Worm (Caenorhabditis elegans) whole organism, late embryonic: Measurements from ENCODE around the gene nhr-163.

ENCODE experiments used
- ama-1 ChIP-seq: fragments of 150-350 bp; optimal IDR thresholded peaks from 2 replicates; lab custom pipeline; 2014
- ceh-14 ChIP-seq: sonication (generic microtip); optimal IDR thresholded peaks from 2 replicates; lab custom pipeline; 2016; ENCODE audit warnings: missing genotype, missing genetic modification characterization, missing compliant biosample characterization
- ceh-9 ChIP-seq: sonication (generic microtip); optimal IDR thresholded peaks from 2 replicates; lab custom pipeline; 2016; ENCODE audit warnings: mild to moderate bottlenecking, missing genetic modification characterization, inconsistent platforms, missing compliant biosample characterization
- elt-4 ChIP-seq: sonication (generic microtip); optimal IDR thresholded peaks from 2 replicates; lab custom pipeline; 2016; ENCODE audit warnings: missing genetic modification characterization, missing compliant biosample characterization
- lim-6 ChIP-seq: sonication (generic microtip); optimal IDR thresholded peaks from 2 replicates; lab custom pipeline; 2016; ENCODE audit warnings: missing genetic modification characterization, missing compliant biosample characterization
- madf-2 ChIP-seq: sonication (generic microtip); optimal IDR thresholded peaks from 2 replicates; lab custom pipeline; 2017; ENCODE audit warnings: missing genetic modification characterization, missing compliant biosample characterization
- nhr-11 ChIP-seq: fragments of 150-350 bp; optimal IDR thresholded peaks from 2 replicates; lab custom pipeline; 2014; ENCODE audit warnings: missing biosample characterization, missing genetic modification characterization
- pqm-1 ChIP-seq: sonication (generic microtip); optimal IDR thresholded peaks from 2 replicates; lab custom pipeline; 2016; ENCODE audit warnings: missing genetic modification characterization, missing compliant biosample characterization
- syd-9 ChIP-seq: sonication (generic microtip); optimal IDR thresholded peaks from 2 replicates; lab custom pipeline; 2016; ENCODE audit warnings: mild to moderate bottlenecking, missing genetic modification characterization, moderate library complexity, missing compliant biosample characterization
- tbx-2 ChIP-seq: sonication (generic microtip); optimal IDR thresholded peaks from 2 replicates; lab custom pipeline; 2016; ENCODE audit warnings: missing genetic modification characterization, missing compliant biosample characterization
- ztf-16 ChIP-seq: sonication (generic microtip); optimal IDR thresholded peaks from 2 replicates; lab custom pipeline; 2017; ENCODE audit warnings: missing genetic modification characterization, missing compliant biosample characterization

DNA sequence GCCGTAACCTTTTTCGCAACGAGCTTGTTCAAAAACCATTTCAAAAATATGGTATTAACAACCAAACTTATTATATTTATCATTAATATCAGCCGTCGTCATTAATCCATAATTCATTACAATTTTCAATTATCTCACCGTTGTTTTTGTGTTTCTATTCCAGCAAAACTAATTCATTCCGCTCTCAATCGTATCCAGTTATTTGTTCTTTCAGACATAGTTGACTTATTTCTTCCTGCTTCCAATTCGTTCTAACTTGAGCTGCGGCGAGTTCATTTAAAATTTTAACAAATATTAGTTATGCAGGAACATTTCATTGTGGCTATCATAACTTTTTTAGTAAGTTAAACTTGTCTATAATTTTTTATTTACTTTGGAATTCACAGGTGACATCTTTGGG lies 9.8 kb downstream of the nhr-163 start, which contains the start of gene srx-16:
- TF ChIP-seq tbx-2 (tag; lab: Kevin White, UChicago): no peak
- TF ChIP-seq lim-6 (tag; lab: Kevin White, UChicago): no peak
- no peak for TF ChIP-seq pqm-1 (tag; lab: Kevin White, UChicago)
- no peak for TF ChIP-seq ama-1
- TF ChIP-seq madf-2 (tag; lab: Kevin White, UChicago): no peak
- TF ChIP-seq syd-9: no peak
- no peak for TF ChIP-seq ceh-9
- no peak for TF ChIP-seq nhr-11 (tag; lab: Kevin White, UChicago)
- no peak for TF ChIP-seq ztf-16 (tag; lab: Kevin White, UChicago)
- TF ChIP-seq ceh-14 (tag; lab: Kevin White, UChicago): no peak
- TF ChIP-seq elt-4 (tag; lab: Kevin White, UChicago): no peak
